Worm (Caenorhabditis elegans) whole organism, late embryonic: ENCODE measurements around the gene T25B9.12.

Source experiments
- F13H6.1 ChIP-seq: sonication (generic microtip); optimal IDR thresholded peaks from 2 replicates; lab custom pipeline; 2016; ENCODE audit warnings: missing genetic modification characterization, missing compliant biosample characterization
- K02D7.2 ChIP-seq: sonication (generic microtip); optimal IDR thresholded peaks from 2 replicates; lab custom pipeline; 2017; ENCODE audit warnings: mild to moderate bottlenecking, missing genetic modification characterization, missing compliant biosample characterization
- K09A11.1 ChIP-seq: sonication (generic microtip); optimal IDR thresholded peaks from 2 replicates; lab custom pipeline; 2017; ENCODE audit warnings: antibody characterized with exemption, mild to moderate bottlenecking, missing genetic modification characterization, missing compliant biosample characterization; ENCODE audit not compliant: insufficient read depth
- T23F11.4 ChIP-seq: fragments of 200-800 bp; sonication (Bioruptor generic); optimal IDR thresholded peaks from 2 replicates; lab custom pipeline; 2018; ENCODE audit warnings: mild to moderate bottlenecking, missing genetic modification characterization, missing compliant biosample characterization
- Y22D7AL.16 ChIP-seq: sonication (generic microtip); optimal IDR thresholded peaks from 2 replicates; lab custom pipeline; 2016; ENCODE audit warnings: missing genetic modification characterization, missing compliant biosample characterization
- ahr-1 ChIP-seq: sonication (generic microtip); optimal IDR thresholded peaks from 2 replicates; lab custom pipeline; 2016; ENCODE audit warnings: missing genetic modification characterization, missing compliant biosample characterization
- ama-1 ChIP-seq: fragments of 150-350 bp; optimal IDR thresholded peaks from 2 replicates; lab custom pipeline; 2014
- ceh-24 ChIP-seq: sonication (generic microtip); optimal IDR thresholded peaks from 2 replicates; lab custom pipeline; 2016; ENCODE audit warnings: mild to moderate bottlenecking, missing genetic modification characterization, missing compliant biosample characterization
- ceh-30 ChIP-seq: fragments of 150-350 bp; optimal IDR thresholded peaks from 2 replicates; lab custom pipeline; 2014; ENCODE audit warnings: missing biosample characterization, missing genetic modification characterization
- ceh-34 ChIP-seq: sonication (generic microtip); optimal IDR thresholded peaks from 2 replicates; lab custom pipeline; 2016; ENCODE audit warnings: mild to moderate bottlenecking, missing genetic modification characterization, missing compliant biosample characterization
- ceh-45 ChIP-seq: fragments of 200-800 bp; sonication (Bioruptor generic); IDR thresholded peaks from 2 replicates; pipeline ENCODE4 v1.3.6; 2022; ENCODE audit warnings: missing genetic modification reagents, missing genetic modification characterization, missing compliant biosample characterization
- ceh-48 ChIP-seq: sonication (generic microtip); optimal IDR thresholded peaks from 2 replicates; lab custom pipeline; 2016; ENCODE audit warnings: missing genetic modification characterization, inconsistent platforms, missing compliant biosample characterization
- ceh-9 ChIP-seq: sonication (generic microtip); optimal IDR thresholded peaks from 2 replicates; lab custom pipeline; 2016; ENCODE audit warnings: mild to moderate bottlenecking, missing genetic modification characterization, inconsistent platforms, missing compliant biosample characterization
- dve-1 ChIP-seq: sonication (generic microtip); optimal IDR thresholded peaks from 2 replicates; lab custom pipeline; 2017; ENCODE audit warnings: antibody characterized with exemption, mild to moderate bottlenecking, missing genetic modification characterization, missing compliant biosample characterization
- elt-4 ChIP-seq: sonication (generic microtip); optimal IDR thresholded peaks from 2 replicates; lab custom pipeline; 2016; ENCODE audit warnings: missing genetic modification characterization, missing compliant biosample characterization
- ets-4 ChIP-seq: sonication (generic microtip); optimal IDR thresholded peaks from 2 replicates; lab custom pipeline; 2016; ENCODE audit warnings: missing genetic modification characterization, missing compliant biosample characterization
- fkh-10 ChIP-seq: fragments of 150-350 bp; optimal IDR thresholded peaks from 2 replicates; lab custom pipeline; 2014; ENCODE audit warnings: missing biosample characterization, missing genetic modification reagents, missing genetic modification characterization
- fkh-6 ChIP-seq: sonication (generic microtip); optimal IDR thresholded peaks from 2 replicates; lab custom pipeline; 2016; ENCODE audit warnings: missing genetic modification characterization, missing compliant biosample characterization
- gmeb-2 ChIP-seq: sonication (generic microtip); optimal IDR thresholded peaks from 2 replicates; lab custom pipeline; 2016; ENCODE audit warnings: missing genetic modification characterization, inconsistent platforms, missing compliant biosample characterization
- hlh-15 ChIP-seq: sonication (generic microtip); optimal IDR thresholded peaks from 2 replicates; lab custom pipeline; 2016; ENCODE audit warnings: missing genetic modification characterization, missing compliant biosample characterization
- hlh-30 ChIP-seq: sonication (generic microtip); optimal IDR thresholded peaks from 2 replicates; lab custom pipeline; 2017; ENCODE audit warnings: antibody characterized with exemption, missing genetic modification characterization, missing compliant biosample characterization; ENCODE audit not compliant: insufficient read depth
- hlh-6 ChIP-seq: sonication (generic microtip); optimal IDR thresholded peaks from 2 replicates; lab custom pipeline; 2016; ENCODE audit warnings: missing genotype, missing genetic modification characterization, missing compliant biosample characterization
- lin-11 ChIP-seq: fragments of 200-800 bp; sonication (Bioruptor generic); optimal IDR thresholded peaks from 2 replicates; lab custom pipeline; 2018; ENCODE audit warnings: mild to moderate bottlenecking, missing genetic modification characterization, missing compliant biosample characterization
- madf-2 ChIP-seq: sonication (generic microtip); optimal IDR thresholded peaks from 2 replicates; lab custom pipeline; 2017; ENCODE audit warnings: missing genetic modification characterization, missing compliant biosample characterization
- nfya-1 ChIP-seq: sonication (generic microtip); optimal IDR thresholded peaks from 2 replicates; lab custom pipeline; 2017; ENCODE audit warnings: missing genetic modification characterization, mild to moderate bottlenecking, missing compliant biosample characterization, antibody characterized with exemption, moderate library complexity
- nhr-232 ChIP-seq: sonication (generic microtip); optimal IDR thresholded peaks from 2 replicates; lab custom pipeline; 2016; ENCODE audit warnings: missing genetic modification characterization, missing compliant biosample characterization
- odd-2 ChIP-seq: sonication (generic microtip); optimal IDR thresholded peaks from 2 replicates; lab custom pipeline; 2017; ENCODE audit warnings: antibody characterized with exemption, mild to moderate bottlenecking, missing genetic modification characterization, missing compliant biosample characterization
- pag-3 ChIP-seq: sonication (generic microtip); optimal IDR thresholded peaks from 2 replicates; lab custom pipeline; 2016; ENCODE audit warnings: missing compliant biosample characterization, missing genetic modification characterization, borderline replicate concordance
- pax-1 ChIP-seq: fragments of 150-350 bp; optimal IDR thresholded peaks from 2 replicates; lab custom pipeline; 2014; ENCODE audit warnings: missing biosample characterization, missing genetic modification characterization
- pha-2 ChIP-seq: sonication (generic microtip); optimal IDR thresholded peaks from 2 replicates; lab custom pipeline; 2017; ENCODE audit warnings: mild to moderate bottlenecking, missing genetic modification characterization, missing compliant biosample characterization
- sdc-2 ChIP-seq: sonication (generic microtip); optimal IDR thresholded peaks from 2 replicates; lab custom pipeline; 2016; ENCODE audit warnings: missing genotype, missing genetic modification characterization, missing compliant biosample characterization
- sox-4 ChIP-seq: sonication (generic microtip); optimal IDR thresholded peaks from 2 replicates; lab custom pipeline; 2017; ENCODE audit warnings: mild to moderate bottlenecking, missing genetic modification characterization, inconsistent platforms, missing compliant biosample characterization
- syd-9 ChIP-seq: sonication (generic microtip); optimal IDR thresholded peaks from 2 replicates; lab custom pipeline; 2016; ENCODE audit warnings: mild to moderate bottlenecking, missing genetic modification characterization, moderate library complexity, missing compliant biosample characterization
- tbx-2 ChIP-seq: sonication (generic microtip); optimal IDR thresholded peaks from 2 replicates; lab custom pipeline; 2016; ENCODE audit warnings: missing genetic modification characterization, missing compliant biosample characterization
- tbx-7 ChIP-seq: sonication (generic microtip); optimal IDR thresholded peaks from 2 replicates; lab custom pipeline; 2016; ENCODE audit warnings: missing genotype, missing genetic modification characterization, missing compliant biosample characterization
- ttx-3 ChIP-seq: sonication (generic microtip); optimal IDR thresholded peaks from 2 replicates; lab custom pipeline; 2016; ENCODE audit warnings: missing genetic modification reagents, missing genetic modification characterization, missing compliant biosample characterization
- unc-42 ChIP-seq: sonication (generic microtip); optimal IDR thresholded peaks from 2 replicates; lab custom pipeline; 2016; ENCODE audit warnings: missing genotype, missing genetic modification characterization, missing compliant biosample characterization
- unc-86 ChIP-seq: sonication (generic microtip); optimal IDR thresholded peaks from 2 replicates; lab custom pipeline; 2016; ENCODE audit warnings: missing genetic modification characterization, missing compliant biosample characterization
- ztf-16 ChIP-seq: sonication (generic microtip); optimal IDR thresholded peaks from 2 replicates; lab custom pipeline; 2017; ENCODE audit warnings: missing genetic modification characterization, missing compliant biosample characterization

Gene T25B9.12

ce11 chrIV:10734527-10735436, 30.4 kb upstream of the T25B9.12 start, which contains the start of the genes orc-5 and cyb-1:
Gene orc-5 (minus strand): TSS chrIV:10734588.
Gene cyb-1 (plus strand): TSS chrIV:10735216.
- no peak for TF ChIP-seq ceh-45 (GFP tag; lab: Robert Waterston, UW)
- no peak for TF ChIP-seq nhr-232
- peak; percentile 62 for TF ChIP-seq hlh-30 (tag; lab: Kevin White, UChicago)
- no peak for TF ChIP-seq ztf-16 (tag; lab: Kevin White, UChicago)
- peak; percentile 44 for TF ChIP-seq nfya-1 (tag; lab: Kevin White, UChicago)
- TF ChIP-seq syd-9, result no peak
- TF ChIP-seq ceh-24 (tag; lab: Kevin White, UChicago), result no peak
- no peak for TF ChIP-seq pag-3 (tag; lab: Kevin White, UChicago)
- TF ChIP-seq dve-1, result peak; percentile 3
- TF ChIP-seq Y22D7AL.16 (tag; lab: Kevin White, UChicago), result no peak
- TF ChIP-seq pax-1 (tag; lab: Kevin White, UChicago), result peak; percentile 58
- peak; percentile 66 for TF ChIP-seq ceh-48 (tag; lab: Kevin White, UChicago)
- TF ChIP-seq hlh-15 (tag; lab: Kevin White, UChicago), result no peak
- peak; percentile 23 for TF ChIP-seq unc-42 (tag; lab: Kevin White, UChicago)
- TF ChIP-seq pha-2 (tag; lab: Kevin White, UChicago), result no peak

- TF ChIP-seq lin-11 (tag; lab: Kevin White, UChicago) (no peak), Y22D7AL.16 (tag; lab: Kevin White, UChicago) (no peak), elt-4 (tag; lab: Kevin White, UChicago) (no peak), ceh-9 (tag; lab: Kevin White, UChicago) (no peak), gmeb-2 (tag; lab: Kevin White, UChicago) (no peak), ceh-34 (tag; lab: Kevin White, UChicago) (no peak), unc-86 (tag; lab: Kevin White, UChicago) (no peak), ttx-3 (no peak), tbx-2 (tag; lab: Kevin White, UChicago) (no peak), T23F11.4 (no peak), ama-1 (lab: Kevin White, UChicago) (no peak), tbx-7 (tag; lab: Kevin White, UChicago) (no peak), sox-4 (tag; lab: Kevin White, UChicago) (no peak), fkh-10 (GFP tag; lab: Kevin White, UChicago) (no peak), K02D7.2 (tag; lab: Kevin White, UChicago) (no peak), odd-2 (tag; lab: Kevin White, UChicago) (no peak)
These were observed 28.1 kb upstream of the T25B9.12 start, which contains the start of gene grl-21 for ce11 chrIV:10737011-10737553. Gene grl-21 (plus strand): TSS chrIV:10737474.

ce11 chrIV:10738328-10738727, 26.8 kb upstream of the T25B9.12 start, which contains the start of gene ssp-34:
Gene ssp-34 (minus strand): TSS chrIV:10738602.
- no peak for TF ChIP-seq F13H6.1 (tag; lab: Kevin White, UChicago)
- no peak for TF ChIP-seq fkh-10 (GFP tag; lab: Kevin White, UChicago)
- no peak for TF ChIP-seq lin-11 (tag; lab: Kevin White, UChicago)
- TF ChIP-seq K09A11.1 (tag; lab: Kevin White, UChicago), result no peak
- TF ChIP-seq fkh-6 (tag; lab: Kevin White, UChicago), result no peak
- TF ChIP-seq ceh-30 (tag; lab: Kevin White, UChicago), result no peak
- TF ChIP-seq ahr-1 (tag; lab: Kevin White, UChicago), result no peak
- TF ChIP-seq pag-3 (tag; lab: Kevin White, UChicago), result no peak
- TF ChIP-seq ama-1 (lab: Kevin White, UChicago), result no peak
- TF ChIP-seq sdc-2, result no peak
- no peak for TF ChIP-seq hlh-6 (tag; lab: Kevin White, UChicago)
- no peak for TF ChIP-seq madf-2
- TF ChIP-seq K02D7.2 (tag; lab: Kevin White, UChicago), result no peak
- no peak for TF ChIP-seq hlh-30 (tag; lab: Kevin White, UChicago)
- no peak for TF ChIP-seq ets-4 (tag; lab: Kevin White, UChicago)
- no peak for TF ChIP-seq dve-1
